Worm (Caenorhabditis elegans) whole organism, L4/young adult: ENCODE data around the gene col-93.

Source experiments
- W03F9.2 ChIP-seq: fragments of 150-350 bp; optimal IDR thresholded peaks from 2 replicates; lab custom pipeline; 2014; ENCODE audit warnings: missing biosample characterization, missing genetic modification characterization
- him-1 ChIP-seq: sonication (generic microtip); optimal IDR thresholded peaks from 2 replicates; lab custom pipeline; 2016; ENCODE audit warnings: missing genotype, missing genetic modification reagents, missing genetic modification characterization, missing compliant biosample characterization

- TF ChIP-seq W03F9.2 (tag; lab: Kevin White, UChicago) (no peak), him-1 (tag; lab: Kevin White, UChicago) (no peak)
Measured at ce11 chrIII:10951713-10952112, 33.7 kb downstream of the col-93 start.
